Fruit fly (Drosophila melanogaster) whole organism, pupa: ENCODE results near the gene CG18586.

Source experiments
- CG10348 ChIP-seq: fragments of 200-800 bp; sonication (Bioruptor generic); IDR thresholded peaks from 2 replicates; pipeline ENCODE4 v1.3.6; 2022; ENCODE audit warnings: missing biosample characterization, missing genetic modification characterization
- CG12605 ChIP-seq: fragments of 200-800 bp; sonication (Bioruptor generic); IDR thresholded peaks from 2 replicates; pipeline ENCODE4 v1.3.6; 2022; ENCODE audit warnings: missing biosample characterization, missing genetic modification characterization
- CG13204 ChIP-seq: fragments of 200-800 bp; sonication (Bioruptor generic); optimal IDR thresholded peaks from 2 replicates; lab custom pipeline; 2018; ENCODE audit warnings: missing biosample characterization, mild to moderate bottlenecking, missing genetic modification characterization, moderate library complexity
- CG14655 ChIP-seq: fragments of 200-800 bp; sonication (Bioruptor generic); optimal IDR thresholded peaks from 3 replicates; lab custom pipeline; 2017; ENCODE audit warnings: mild to moderate bottlenecking, missing biosample characterization, missing genetic modification reagents, missing genetic modification characterization
- CG15710 ChIP-seq: fragments of 200-800 bp; sonication (Bioruptor generic); optimal IDR thresholded peaks from 2 replicates; lab custom pipeline; 2018; ENCODE audit warnings: missing biosample characterization, mild to moderate bottlenecking, missing genetic modification characterization, moderate library complexity
- CG17806 ChIP-seq: fragments of 200-800 bp; sonication (Bioruptor generic); optimal IDR thresholded peaks from 2 replicates; lab custom pipeline; 2018; ENCODE audit warnings: missing biosample characterization, mild to moderate bottlenecking, missing genetic modification characterization, moderate library complexity
- CG32121 ChIP-seq: fragments of 200-800 bp; sonication (Bioruptor generic); IDR thresholded peaks from 2 replicates; pipeline ENCODE4 v1.3.6; 2022; ENCODE audit warnings: missing biosample characterization, missing genetic modification characterization
- CG34367 ChIP-seq: fragments of 200-800 bp; sonication (Bioruptor generic); optimal IDR thresholded peaks from 2 replicates; lab custom pipeline; 2018; ENCODE audit warnings: missing biosample characterization, mild to moderate bottlenecking, missing genetic modification characterization
- CG4496 ChIP-seq: fragments of 200-800 bp; sonication (Bioruptor generic); IDR thresholded peaks from 3 replicates; pipeline ENCODE4 v1.3.6; 2022; ENCODE audit warnings: missing biosample characterization, missing genetic modification characterization
- CG8159 ChIP-seq: fragments of 200-800 bp; sonication (Bioruptor generic); optimal IDR thresholded peaks from 3 replicates; lab custom pipeline; 2018; ENCODE audit warnings: missing biosample characterization, mild to moderate bottlenecking, missing genetic modification characterization, moderate library complexity
- CG8301 ChIP-seq: fragments of 200-800 bp; sonication (Bioruptor generic); optimal IDR thresholded peaks from 2 replicates; lab custom pipeline; 2018; ENCODE audit warnings: missing biosample characterization, mild to moderate bottlenecking, missing genetic modification characterization
- CG9948 ChIP-seq: fragments of 200-800 bp; sonication (Bioruptor generic); optimal IDR thresholded peaks from 2 replicates; lab custom pipeline; 2018; ENCODE audit warnings: missing biosample characterization, mild to moderate bottlenecking, missing genetic modification characterization, moderate library complexity
- D1 ChIP-seq: fragments of 200-800 bp; sonication (Bioruptor generic); optimal IDR thresholded peaks from 2 replicates; lab custom pipeline; 2018; ENCODE audit warnings: missing biosample characterization, mild to moderate bottlenecking, missing genetic modification characterization, moderate library complexity
- EcR ChIP-seq: fragments of 200-800 bp; sonication (Bioruptor generic); optimal IDR thresholded peaks from 3 replicates; lab custom pipeline; 2019; ENCODE audit warnings: missing biosample characterization, missing genetic modification characterization, mild to moderate bottlenecking, moderate library complexity, missing genetic modification reagents
- Ets98B ChIP-seq: fragments of 200-800 bp; sonication (Bioruptor generic); IDR thresholded peaks from 2 replicates; pipeline ENCODE4 v1.3.6; 2022; ENCODE audit warnings: missing biosample characterization, missing genetic modification characterization
- Pif1A ChIP-seq: fragments of 200-800 bp; sonication (Bioruptor generic); optimal IDR thresholded peaks from 3 replicates; lab custom pipeline; 2016; ENCODE audit warnings: missing biosample characterization, missing genetic modification characterization
- Pif1B ChIP-seq: fragments of 200-800 bp; sonication (Bioruptor generic); optimal IDR thresholded peaks from 3 replicates; lab custom pipeline; 2016; ENCODE audit warnings: missing biosample characterization, missing genetic modification characterization
- Snoo ChIP-seq: fragments of 200-800 bp; sonication (Bioruptor generic); optimal IDR thresholded peaks from 3 replicates; lab custom pipeline; 2017; ENCODE audit warnings: missing biosample characterization, mild to moderate bottlenecking, missing genetic modification characterization, inconsistent platforms
- fd96Ca ChIP-seq: fragments of 200-800 bp; sonication (Bioruptor generic); IDR thresholded peaks from 3 replicates; pipeline ENCODE4 v1.3.6; 2022; ENCODE audit warnings: missing biosample characterization, missing genetic modification characterization
- gl ChIP-seq: fragments of 200-800 bp; sonication (Bioruptor generic); optimal IDR thresholded peaks from 2 replicates; lab custom pipeline; 2018; ENCODE audit warnings: missing biosample characterization, mild to moderate bottlenecking, missing genetic modification characterization
- rn ChIP-seq: fragments of 200-800 bp; sonication (Bioruptor generic); IDR thresholded peaks from 2 replicates; pipeline ENCODE4 v1.3.6; 2022; ENCODE audit warnings: missing biosample characterization, missing genetic modification characterization

CG18586 gene

dm6 chr3L:5848929-5849328 is 24.2 kb upstream of the CG18586 start:
- TF ChIP-seq CG13204, result peak; percentile 31
- TF ChIP-seq CG17806 (tag; lab: Kevin White, UChicago), result no peak

dm6 chr3L:5851636-5852035 is 21.5 kb upstream of the CG18586 start:
- TF ChIP-seq CG13204 (no peak), CG8159 (tag; lab: Kevin White, UChicago) (peak; percentile 70), CG8301 (tag; lab: Kevin White, UChicago) (no peak), CG15710 (tag; lab: Kevin White, UChicago) (peak; percentile 69), CG17806 (tag; lab: Kevin White, UChicago) (peak; percentile 43), Snoo (tag; lab: Kevin White, UChicago) (peak; percentile 48), Pif1A (GFP tag; lab: Kevin White, UChicago) (peak; percentile 6), CG12605 (GFP tag; lab: Robert Waterston, UW) (no peak), Ets98B (no peak), CG4496 (GFP tag; lab: Robert Waterston, UW) (no peak), Pif1B (GFP tag; lab: Kevin White, UChicago) (no peak), CG9948 (tag; lab: Kevin White, UChicago) (peak; percentile 51), CG32121 (no peak), rn (no peak), CG14655 (peak; percentile 10), D1 (no peak), CG10348 (GFP tag; lab: Robert Waterston, UW) (no peak), CG34367 (tag; lab: Kevin White, UChicago) (peak; percentile 23), EcR (no peak), gl (tag; lab: Kevin White, UChicago) (no peak), fd96Ca (GFP tag; lab: Robert Waterston, UW) (no peak)

dm6 chr3L:5855098-5855497 is 18.0 kb upstream of the CG18586 start:
- TF ChIP-seq CG10348 (GFP tag; lab: Robert Waterston, UW), result no peak
- TF ChIP-seq D1, result no peak
- peak; percentile 46 for TF ChIP-seq CG8301 (tag; lab: Kevin White, UChicago)
- peak; percentile 63 for TF ChIP-seq CG14655
- no peak for TF ChIP-seq rn

- no peak for TF ChIP-seq fd96Ca (GFP tag; lab: Robert Waterston, UW)
- TF ChIP-seq Pif1A (GFP tag; lab: Kevin White, UChicago), result no peak
- TF ChIP-seq CG13204, result no peak
- no peak for TF ChIP-seq CG4496 (GFP tag; lab: Robert Waterston, UW)
- TF ChIP-seq Snoo (tag; lab: Kevin White, UChicago), result no peak
- TF ChIP-seq gl (tag; lab: Kevin White, UChicago), result no peak
- no peak for TF ChIP-seq CG14655
- TF ChIP-seq CG8301 (tag; lab: Kevin White, UChicago), result no peak
- TF ChIP-seq CG8159 (tag; lab: Kevin White, UChicago), result no peak
- TF ChIP-seq Ets98B, result no peak
- no peak for TF ChIP-seq CG34367 (tag; lab: Kevin White, UChicago)
Measured at dm6 chr3L:5856081-5856826, 16.9 kb upstream of the CG18586 start.

dm6 chr3L:5856919-5857318 is 16.2 kb upstream of the CG18586 start:
- TF ChIP-seq CG12605 (GFP tag; lab: Robert Waterston, UW) (no peak), CG15710 (tag; lab: Kevin White, UChicago) (peak; percentile 42), CG13204 (no peak), CG4496 (GFP tag; lab: Robert Waterston, UW) (no peak), CG14655 (peak; percentile 37), CG17806 (tag; lab: Kevin White, UChicago) (peak; percentile 56), Pif1A (GFP tag; lab: Kevin White, UChicago) (peak; percentile 15), CG32121 (no peak), CG34367 (tag; lab: Kevin White, UChicago) (peak; percentile 38), CG8159 (tag; lab: Kevin White, UChicago) (peak; percentile 64), CG8301 (tag; lab: Kevin White, UChicago) (peak; percentile 7), CG9948 (tag; lab: Kevin White, UChicago) (peak; percentile 61)

dm6 chr3L:5859029-5859428 is 14.1 kb upstream of the CG18586 start:
- TF ChIP-seq CG12605 (GFP tag; lab: Robert Waterston, UW) (no peak), Pif1B (GFP tag; lab: Kevin White, UChicago) (no peak), gl (tag; lab: Kevin White, UChicago) (no peak)

- TF ChIP-seq CG8301 (tag; lab: Kevin White, UChicago) (peak; percentile 18), CG9948 (tag; lab: Kevin White, UChicago) (peak; percentile 51), CG4496 (GFP tag; lab: Robert Waterston, UW) (0 out of 3 replicates have a peak, but pooled peaks have one; percentile 44), Snoo (tag; lab: Kevin White, UChicago) (peak; percentile 74), Pif1A (GFP tag; lab: Kevin White, UChicago) (peak; percentile 50), CG34367 (tag; lab: Kevin White, UChicago) (peak; percentile 37), rn (no peak), gl (tag; lab: Kevin White, UChicago) (no peak), CG13204 (no peak), CG14655 (peak; percentile 43), fd96Ca (GFP tag; lab: Robert Waterston, UW) (no peak), Pif1B (GFP tag; lab: Kevin White, UChicago) (peak; percentile 0), Ets98B (no peak), CG8159 (tag; lab: Kevin White, UChicago) (peak; percentile 76), CG12605 (GFP tag; lab: Robert Waterston, UW) (no peak), CG15710 (tag; lab: Kevin White, UChicago) (peak; percentile 64), CG17806 (tag; lab: Kevin White, UChicago) (peak; percentile 52), CG32121 (no peak)
- TF ChIP-seq, all 21 proteins: peak for 11
Measured at dm6 chr3L:5862994-5863393, 10.1 kb upstream of the CG18586 start.
